Worm (Caenorhabditis elegans) whole organism, L4/young adult: Measurements from ENCODE around the gene hip-1.

Experiments
- W03F9.2 ChIP-seq: fragments of 150-350 bp; optimal IDR thresholded peaks from 2 replicates; lab custom pipeline; 2014; ENCODE audit warnings: missing biosample characterization, missing genetic modification characterization
- dao-5 ChIP-seq: sonication (generic microtip); optimal IDR thresholded peaks from 2 replicates; lab custom pipeline; 2016; ENCODE audit warnings: missing genotype, missing genetic modification characterization, moderate library complexity, missing compliant biosample characterization
- him-1 ChIP-seq: sonication (generic microtip); optimal IDR thresholded peaks from 2 replicates; lab custom pipeline; 2016; ENCODE audit warnings: missing genotype, missing genetic modification reagents, missing genetic modification characterization, missing compliant biosample characterization

ce11 chrIII:13614751-13615150 is 7.5 kb downstream of the hip-1 start:
- TF ChIP-seq him-1 (tag; lab: Kevin White, UChicago), result no peak
- no peak for TF ChIP-seq dao-5
- no peak for TF ChIP-seq W03F9.2 (tag; lab: Kevin White, UChicago)
